Fruit fly (Drosophila melanogaster) whole organism, wandering third instar larva: ENCODE results near the gene fan.

ENCODE experiments used
- CrebA ChIP-seq: fragments of 200-800 bp; sonication (Bioruptor generic); optimal IDR thresholded peaks from 2 replicates; lab custom pipeline; 2016; ENCODE audit warnings: missing biosample characterization, mild to moderate bottlenecking, missing genetic modification characterization, borderline replicate concordance
- Dfd ChIP-seq: fragments of >200 bp; optimal IDR thresholded peaks from 2 replicates; lab custom pipeline; 2017; ENCODE audit warnings: missing biosample characterization, missing genetic modification characterization
- HLH106 ChIP-seq: fragments of 200-800 bp; optimal IDR thresholded peaks from 3 replicates; lab custom pipeline; 2019; ENCODE audit warnings: missing biosample characterization, mild to moderate bottlenecking, missing genetic modification characterization, moderate library complexity
- Hr83 ChIP-seq: fragments of 200-300 bp; sonication (Bioruptor generic); optimal IDR thresholded peaks from 2 replicates; lab custom pipeline; 2016; ENCODE audit warnings: missing biosample characterization, mild to moderate bottlenecking, missing genetic modification characterization, moderate library complexity; ENCODE audit not compliant: poor library complexity, severe bottlenecking
- br ChIP-seq: fragments of 200-800 bp; sonication (Bioruptor generic); optimal IDR thresholded peaks from 2 replicates; lab custom pipeline; 2016; ENCODE audit warnings: missing biosample characterization, missing genetic modification characterization
- dmrt93B ChIP-seq: fragments of 200-800 bp; sonication (Bioruptor generic); optimal IDR thresholded peaks from 2 replicates; lab custom pipeline; 2018; ENCODE audit warnings: missing biosample characterization, mild to moderate bottlenecking, missing genetic modification characterization
- fru ChIP-seq: fragments of 200-800 bp; sonication (Bioruptor generic); optimal IDR thresholded peaks from 3 replicates; lab custom pipeline; 2016; ENCODE audit warnings: missing biosample characterization, mild to moderate bottlenecking, missing genetic modification characterization
- h ChIP-seq: fragments of 200-800 bp; sonication (Bioruptor generic); optimal IDR thresholded peaks from 3 replicates; lab custom pipeline; 2016; ENCODE audit warnings: missing biosample characterization, mild to moderate bottlenecking, missing genetic modification characterization
- jim ChIP-seq: fragments of 175-275, 200-325 bp; sonication (Bioruptor generic); optimal IDR thresholded peaks from 2 replicates; lab custom pipeline; 2016; ENCODE audit warnings: missing biosample characterization, mild to moderate bottlenecking, missing genetic modification characterization
- lola ChIP-seq: fragments of >200 bp; optimal IDR thresholded peaks from 2 replicates; lab custom pipeline; 2017; ENCODE audit warnings: missing biosample characterization, missing genetic modification characterization
- tai ChIP-seq: sonication (Bioruptor generic); optimal IDR thresholded peaks from 2 replicates; lab custom pipeline; 2016; ENCODE audit warnings: missing biosample characterization, missing genetic modification characterization

dm6 chr3L:8154544-8154943 lies 45.6 kb downstream of the fan start:
- TF ChIP-seq HLH106 (no peak), jim (GFP tag; lab: Kevin White, UChicago) (no peak), fru (GFP tag; lab: Kevin White, UChicago) (no peak), tai (GFP tag; lab: Kevin White, UChicago) (no peak), lola (GFP tag; lab: Kevin White, UChicago) (no peak), CrebA (GFP tag; lab: Kevin White, UChicago) (no peak), Hr83 (GFP tag; lab: Kevin White, UChicago) (no peak), dmrt93B (GFP tag; lab: Kevin White, UChicago) (no peak), Dfd (GFP tag; lab: Kevin White, UChicago) (no peak), h (GFP tag; lab: Kevin White, UChicago) (no peak), br (no peak)
